Worm (Caenorhabditis elegans): ENCODE results near the gene grl-31.

Gene grl-31

DNA sequence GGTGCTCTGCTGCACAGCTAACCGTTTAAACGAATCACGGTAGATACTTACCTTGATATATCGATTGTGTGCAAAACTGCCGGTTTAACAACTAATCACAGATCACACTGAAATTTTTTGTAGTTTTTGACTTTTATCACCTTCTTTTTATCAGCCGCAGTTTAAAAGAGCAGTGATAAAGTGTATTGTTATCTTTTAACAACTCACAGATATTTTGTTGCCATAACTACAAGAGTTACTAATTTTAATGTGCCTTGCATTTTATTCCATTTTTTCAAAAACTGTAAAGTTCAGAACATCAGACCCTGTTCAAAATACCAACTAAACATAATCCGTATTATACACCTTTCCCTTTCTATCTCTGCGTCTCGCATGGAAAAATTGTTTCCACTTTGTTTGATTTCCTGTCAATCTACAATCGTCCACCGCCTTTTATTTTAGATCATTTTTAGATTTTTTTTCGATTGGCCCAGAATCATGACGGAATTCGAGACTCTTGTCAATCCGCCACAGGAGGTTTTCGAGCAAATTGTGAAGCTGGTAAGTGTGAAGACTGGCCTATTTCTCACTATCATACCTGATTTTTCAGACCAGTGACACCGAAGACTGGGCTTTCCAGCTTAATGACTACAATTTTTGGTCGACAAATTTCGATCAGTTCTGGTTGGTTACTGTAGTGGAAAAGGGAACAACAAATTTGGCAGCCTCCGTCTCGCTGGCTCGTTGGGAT, 4.7 kb downstream of the grl-31 start, which contains the start of gene T24A6.20:
Gene T24A6.20 (plus strand): TSS at position 395 of the 730 bp plus-strand sequence.
- TF ChIP-seq nhr-48 (tag; optimal IDR thresholded peaks at IDR 0.05) (no peak), lin-13 (GFP tag; optimal IDR thresholded peaks at IDR 0.05) (no peak), unc-62 (GFP tag; optimal IDR thresholded peaks at IDR 0.05 in 1 of 2) (peak in 1 of 2 experiments; percentile 69), unc-62 (tag; optimal IDR thresholded peaks at IDR 0.05) (no peak), nhr-11 (tag; optimal IDR thresholded peaks at IDR 0.05) (no peak), pqm-1 (tag; optimal IDR thresholded peaks at IDR 0.05) (peak; percentile 16), spr-3 (GFP tag; optimal IDR thresholded peaks at IDR 0.05) (no peak), lin-15B (tag; optimal IDR thresholded peaks at IDR 0.05) (no peak), nhr-28 (tag; optimal IDR thresholded peaks at IDR 0.05) (peak; percentile 79), php-3 (GFP tag; IDR thresholded peaks at IDR 0.05) (0 out of 2 replicates have a peak, but pooled peaks have one; percentile 45)

- no peak for TF ChIP-seq dve-1 (tag; optimal IDR thresholded peaks at IDR 0.05; ENCODE audit: insufficient read depth)
- TF ChIP-seq mdl-1 (tag; optimal IDR thresholded peaks at IDR 0.05), result no peak
- no peak for TF ChIP-seq ceh-28 (tag; optimal IDR thresholded peaks at IDR 0.05)
- TF ChIP-seq ZK546.5 (tag; optimal IDR thresholded peaks at IDR 0.05), result no peak
- no peak for TF ChIP-seq lin-13 (GFP tag; optimal IDR thresholded peaks at IDR 0.05)
- no peak for TF ChIP-seq zfp-2 (tag; optimal IDR thresholded peaks at IDR 0.05)
- TF ChIP-seq snpc-1.2 (GFP tag; IDR thresholded peaks at IDR 0.05), result no peak
- TF ChIP-seq dmd-9 (GFP tag; IDR thresholded peaks at IDR 0.05), result no peak
- no peak for TF ChIP-seq lin-39 (tag; optimal IDR thresholded peaks at IDR 0.05)
- TF ChIP-seq ZK337.2 (GFP tag; IDR thresholded peaks at IDR 0.05), result no peak
These were observed 5.8 kb downstream of the grl-31 start, which contains the start of gene grl-28 for ce11 chrV:3551765-3552164. grl-28 (minus strand) TSS chrV:3551865.

DNA sequence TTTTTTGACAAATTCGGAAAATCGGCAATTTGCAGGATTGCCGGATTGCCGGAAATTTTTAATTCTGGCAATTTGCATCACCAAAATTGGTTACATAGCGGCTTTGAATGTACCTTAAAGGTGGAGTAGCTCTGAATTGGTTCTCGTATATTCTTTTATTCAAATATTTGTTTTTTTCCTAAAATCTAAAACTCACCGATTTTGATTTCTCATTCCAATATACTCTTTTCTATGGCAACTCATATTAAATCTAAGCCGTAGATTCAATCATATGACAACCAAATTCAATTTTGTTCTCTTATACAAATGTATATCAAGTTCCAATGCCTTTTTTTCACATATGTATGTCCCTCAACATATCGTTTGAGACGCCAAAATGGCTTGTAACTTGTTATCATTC, 8.0 kb downstream of the grl-31 start, which contains the start of gene sri-21:
Gene sri-21 (plus strand): TSS at position 301 of the 400 bp plus-strand sequence.
- TF ChIP-seq hlh-11 (tag; optimal IDR thresholded peaks at IDR 0.05) (no peak), nhr-25 (tag; optimal IDR thresholded peaks at IDR 0.05; ENCODE audit: borderline replicate concordance, insufficient read depth) (no peak), tra-1 (GFP tag; IDR thresholded peaks at IDR 0.05) (no peak), dmd-8 (GFP tag; IDR thresholded peaks at IDR 0.05) (no peak)

DNA sequence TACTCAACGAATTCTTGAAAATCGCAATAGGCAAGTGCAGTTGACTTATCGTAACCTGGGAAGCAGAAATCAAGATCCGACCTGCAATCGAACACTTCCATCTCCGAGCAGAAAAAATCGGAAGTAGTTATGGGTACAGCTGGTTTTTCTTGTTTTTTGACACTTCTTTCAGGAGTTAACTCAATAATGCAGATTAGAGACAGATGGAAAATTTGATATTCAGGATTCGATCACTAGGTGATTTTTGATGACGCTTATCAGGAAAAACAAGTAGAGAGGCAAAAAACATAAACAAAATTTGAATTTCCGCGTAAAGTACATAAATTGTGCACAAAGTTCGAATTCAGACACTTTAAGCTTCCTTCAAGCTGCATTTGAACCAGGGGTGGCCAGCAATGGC, 8.8 kb downstream of the grl-31 start, which contains the start of gene srw-130:
Gene srw-130 (minus strand): TSS at position 101 of the 400 bp plus-strand sequence.
- TF ChIP-seq pqm-1 (tag; optimal IDR thresholded peaks at IDR 0.05) (no peak), nhr-42 (GFP tag; IDR thresholded peaks at IDR 0.05) (no peak), Y48G9A.11 (GFP tag; IDR thresholded peaks at IDR 0.05) (no peak), ZK337.2 (GFP tag; IDR thresholded peaks at IDR 0.05) (no peak), nhr-41 (GFP tag; IDR thresholded peaks at IDR 0.05) (no peak), gei-8 (GFP tag; optimal IDR thresholded peaks at IDR 0.05) (no peak)

DNA sequence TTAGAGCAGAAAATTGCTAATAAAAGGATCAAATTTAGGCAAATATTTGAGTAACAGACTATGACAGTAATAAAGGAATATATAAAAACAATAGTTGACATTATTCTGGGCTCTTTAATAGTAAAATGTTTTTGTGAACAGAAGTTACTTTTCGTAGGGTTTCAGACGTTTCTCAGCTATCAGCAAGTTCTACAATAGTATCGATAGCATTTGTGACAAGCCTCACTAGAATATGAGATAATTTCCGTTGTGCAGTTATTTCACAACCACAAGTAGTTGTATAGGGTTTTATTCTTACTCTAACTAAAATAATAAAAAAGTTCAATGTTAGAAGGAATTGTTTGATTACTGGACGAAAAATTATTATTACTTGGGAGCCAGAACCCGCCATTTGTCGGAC, 11.1 kb downstream of the grl-31 start, which contains the start of gene srbc-68:
Gene srbc-68 (minus strand): TSS at position 101 of the 400 bp plus-strand sequence.
- TF ChIP-seq duxl-1 (tag; optimal IDR thresholded peaks at IDR 0.05; ENCODE audit: poor library complexity) (no peak), F26F4.8 (GFP tag; conservative IDR thresholded peaks at IDR 0.05) (no peak), daf-16 (GFP tag; optimal IDR thresholded peaks at IDR 0.05) (no peak), daf-16 (tag; optimal IDR thresholded peaks at IDR 0.05) (no peak), ceh-82 (tag; optimal IDR thresholded peaks at IDR 0.05) (no peak), madf-9 (GFP tag; conservative IDR thresholded peaks at IDR 0.05) (no peak), F49E8.2 (tag; optimal IDR thresholded peaks at IDR 0.05; ENCODE audit: borderline replicate concordance) (no peak)
